Fruit fly (Drosophila melanogaster) whole organism, embryonic: ENCODE results near the gene MTPAP.

ENCODE experiments used
- Adf1 ChIP-seq: fragments of 200-800 bp; sonication (Bioruptor generic); IDR thresholded peaks from 2 replicates; pipeline ENCODE4 v1.3.6; 2022; ENCODE audit warnings: missing biosample characterization, missing genetic modification characterization
- BEAF-32 ChIP-seq: fragments of 200-800 bp; sonication (Bioruptor generic); optimal IDR thresholded peaks from 3 replicates; lab custom pipeline; 2017; ENCODE audit warnings: missing biosample characterization, missing genetic modification characterization, mild to moderate bottlenecking, moderate library complexity, missing genetic modification reagents
- Bgb ChIP-seq: fragments of 200-800 bp; sonication (Bioruptor generic); IDR thresholded peaks from 2 replicates; pipeline ENCODE4 v1.3.6; 2022; ENCODE audit warnings: missing biosample characterization, missing genetic modification characterization; ENCODE audit not compliant: partially characterized antibody
- C15 ChIP-seq: fragments of 200-800 bp; sonication (Bioruptor generic); IDR thresholded peaks from 3 replicates; pipeline ENCODE4 v1.3.6; 2022; ENCODE audit warnings: missing biosample characterization, missing genetic modification characterization
- CG1024 ChIP-seq: fragments of 200-800 bp; sonication (Bioruptor generic); IDR thresholded peaks from 2 replicates; pipeline ENCODE4 v1.3.6; 2022; ENCODE audit warnings: missing biosample characterization, missing genetic modification characterization
- CG10274 ChIP-seq: fragments of 200-800 bp; sonication (Bioruptor generic); optimal IDR thresholded peaks from 3 replicates; lab custom pipeline; 2017; ENCODE audit warnings: missing biosample characterization, mild to moderate bottlenecking, missing genetic modification characterization
- CG11085 ChIP-seq: fragments of 200-800 bp; sonication (Bioruptor generic); IDR thresholded peaks from 2 replicates; pipeline ENCODE4 v1.3.6; 2022; ENCODE audit warnings: missing biosample characterization, missing genetic modification characterization
- CG12155 ChIP-seq: fragments of 200-800 bp; sonication (Bioruptor generic); optimal IDR thresholded peaks from 3 replicates; lab custom pipeline; 2016; ENCODE audit warnings: missing biosample characterization, missing genetic modification characterization
- CG12219 ChIP-seq: fragments of 200-800 bp; sonication (Bioruptor generic); optimal IDR thresholded peaks from 3 replicates; lab custom pipeline; 2018; ENCODE audit warnings: missing biosample characterization, mild to moderate bottlenecking, missing genetic modification characterization
- CG12299 ChIP-seq: fragments of 200-800 bp; sonication (Bioruptor generic); optimal IDR thresholded peaks from 2 replicates; lab custom pipeline; 2018; ENCODE audit warnings: missing biosample characterization, mild to moderate bottlenecking, missing genetic modification characterization
- CG16815 ChIP-seq: fragments of 200-800 bp; sonication (Bioruptor generic); optimal IDR thresholded peaks from 3 replicates; lab custom pipeline; 2017; ENCODE audit warnings: missing biosample characterization, mild to moderate bottlenecking, missing genetic modification characterization
- CG17568 ChIP-seq: fragments of 200-800 bp; sonication (Bioruptor generic); optimal IDR thresholded peaks from 2 replicates; lab custom pipeline; 2018; ENCODE audit warnings: missing biosample characterization, mild to moderate bottlenecking, missing genetic modification characterization, moderate library complexity
- CG18262 ChIP-seq: fragments of 200-800 bp; optimal IDR thresholded peaks from 3 replicates; lab custom pipeline; 2019; ENCODE audit warnings: missing biosample characterization, mild to moderate bottlenecking, missing genetic modification characterization, moderate library complexity
- CG1832 ChIP-seq: fragments of 200-800 bp; sonication (Bioruptor generic); optimal IDR thresholded peaks from 2 replicates; lab custom pipeline; 2017; ENCODE audit warnings: missing biosample characterization, mild to moderate bottlenecking, missing genetic modification characterization, inconsistent platforms
- CG2116 ChIP-seq: fragments of 200-800 bp; sonication (Bioruptor generic); optimal IDR thresholded peaks from 3 replicates; lab custom pipeline; 2018; ENCODE audit warnings: missing biosample characterization, mild to moderate bottlenecking, missing genetic modification characterization
- CG2202 ChIP-seq: fragments of 200-800 bp; sonication (Bioruptor generic); optimal IDR thresholded peaks from 2 replicates; lab custom pipeline; 2018; ENCODE audit warnings: missing biosample characterization, mild to moderate bottlenecking, missing genetic modification characterization
- CG30403 ChIP-seq: fragments of 200-800 bp; sonication (Bioruptor generic); optimal IDR thresholded peaks from 3 replicates; lab custom pipeline; 2016; ENCODE audit warnings: missing biosample characterization, missing genetic modification characterization
- CG32532 ChIP-seq: fragments of 200-800 bp; sonication (Bioruptor generic); IDR thresholded peaks from 2 replicates; pipeline ENCODE4 v1.3.6; 2022; ENCODE audit warnings: missing biosample characterization, missing genetic modification characterization
- CTCF ChIP-seq: fragments of 200-800 bp; sonication (Bioruptor generic); optimal IDR thresholded peaks from 2 replicates; lab custom pipeline; 2017; ENCODE audit warnings: missing biosample characterization, mild to moderate bottlenecking, missing genetic modification characterization, moderate library complexity
- D19A ChIP-seq: fragments of 200-800 bp; optimal IDR thresholded peaks from 3 replicates; lab custom pipeline; 2019; ENCODE audit warnings: missing biosample characterization, mild to moderate bottlenecking, missing genetic modification characterization, moderate library complexity
- Dip3 ChIP-seq: fragments of 200-800 bp; sonication (Bioruptor generic); optimal IDR thresholded peaks from 3 replicates; lab custom pipeline; 2016; ENCODE audit warnings: missing biosample characterization, missing genetic modification characterization
- E2f2 ChIP-seq: fragments of 200-800 bp; sonication (Bioruptor generic); IDR thresholded peaks from 2 replicates; pipeline ENCODE4 v1.3.6; 2022; ENCODE audit warnings: missing biosample characterization, missing genetic modification characterization
- Hr78 ChIP-seq, 2 experiments: fragments of 200-800 bp in 1 of 2; fragments of >200 bp in 1 of 2; sonication (Bioruptor generic) in 1 of 2; optimal IDR thresholded peaks; 2 replicates each; lab custom pipeline; 2017 to 2019; ENCODE audit warnings: missing biosample characterization in 2 of 2, missing genetic modification characterization in 2 of 2, mild to moderate bottlenecking in 1 of 2, moderate library complexity in 1 of 2
- Lpt ChIP-seq: fragments of >200 bp; optimal IDR thresholded peaks from 2 replicates; lab custom pipeline; 2018; ENCODE audit warnings: missing biosample characterization, missing genetic modification characterization
- Ssrp ChIP-seq: fragments of 200-800 bp; sonication (Bioruptor generic); optimal IDR thresholded peaks from 2 replicates; lab custom pipeline; 2018; ENCODE audit warnings: missing biosample characterization, mild to moderate bottlenecking, missing genetic modification characterization, moderate library complexity
- Xbp1 ChIP-seq: fragments of 200-800 bp; sonication (Bioruptor generic); optimal IDR thresholded peaks from 3 replicates; lab custom pipeline; 2016; ENCODE audit warnings: missing biosample characterization, mild to moderate bottlenecking, missing genetic modification characterization
- abd-A ChIP-seq: fragments of 200-800 bp; sonication (Bioruptor generic); optimal IDR thresholded peaks from 3 replicates; lab custom pipeline; 2019; ENCODE audit warnings: missing biosample characterization, mild to moderate bottlenecking, missing genetic modification characterization, moderate library complexity
- caup ChIP-seq: fragments of 200-800 bp; sonication (Bioruptor generic); optimal IDR thresholded peaks from 3 replicates; lab custom pipeline; 2017; ENCODE audit warnings: missing biosample characterization, mild to moderate bottlenecking, missing genetic modification characterization, moderate library complexity; ENCODE audit not compliant: severe bottlenecking
- chif ChIP-seq, 2 experiments: fragments of 200-800 bp; sonication (Bioruptor generic); optimal IDR thresholded peaks; 3 replicates each; lab custom pipeline; 2016; ENCODE audit warnings: missing biosample characterization in 2 of 2, missing genetic modification characterization in 2 of 2
- chn ChIP-seq: fragments of 200-800 bp; sonication (Bioruptor generic); optimal IDR thresholded peaks from 2 replicates; lab custom pipeline; 2016; ENCODE audit warnings: missing biosample characterization, missing genetic modification characterization
- en ChIP-seq: fragments of 200-800 bp; sonication (Bioruptor generic); optimal IDR thresholded peaks from 2 replicates; lab custom pipeline; 2016; ENCODE audit warnings: missing biosample characterization, missing genetic modification characterization
- eve ChIP-seq, 2 experiments: fragments of >200 bp; optimal IDR thresholded peaks; 2 replicates each; lab custom pipeline; 2017; ENCODE audit warnings: missing biosample characterization in 2 of 2, missing genetic modification characterization in 2 of 2
- exex ChIP-seq: fragments of 200-800 bp; sonication (Bioruptor generic); optimal IDR thresholded peaks from 4 replicates; lab custom pipeline; 2018; ENCODE audit warnings: missing biosample characterization, mild to moderate bottlenecking, missing genetic modification characterization, moderate library complexity
- her ChIP-seq: fragments of 200-800 bp; sonication (Bioruptor generic); optimal IDR thresholded peaks from 2 replicates; lab custom pipeline; 2016; ENCODE audit warnings: missing biosample characterization, missing genetic modification characterization
- jumu ChIP-seq: fragments of 200-800 bp; sonication (Bioruptor generic); optimal IDR thresholded peaks from 3 replicates; lab custom pipeline; 2016; ENCODE audit warnings: missing biosample characterization, missing genetic modification characterization
- lmd ChIP-seq: fragments of 200-800 bp; sonication (Bioruptor generic); IDR thresholded peaks from 2 replicates; pipeline ENCODE4 v1.3.6; 2022; ENCODE audit warnings: missing biosample characterization, missing genetic modification characterization
- lov ChIP-seq, 2 experiments: fragments of 200-800 bp in 1 of 2; fragments of >200 bp in 1 of 2; sonication (Bioruptor generic) in 1 of 2; IDR thresholded peaks in 1 of 2; optimal IDR thresholded peaks in 1 of 2; 2 replicates in 1 of 2; 3 replicates in 1 of 2; pipeline versions ENCODE4 v1.3.6 to Lab custom; 2017 to 2022; ENCODE audit warnings: missing biosample characterization in 1 of 2, missing genetic modification characterization in 1 of 2
- org-1 ChIP-seq: fragments of 200-800 bp; sonication (Bioruptor generic); optimal IDR thresholded peaks from 2 replicates; lab custom pipeline; 2017; ENCODE audit warnings: missing biosample characterization, missing genetic modification characterization
- phol ChIP-seq: fragments of 200-800 bp; sonication (Bioruptor generic); optimal IDR thresholded peaks from 3 replicates; lab custom pipeline; 2018; ENCODE audit warnings: missing biosample characterization, mild to moderate bottlenecking, missing genetic modification characterization, moderate library complexity
- ranshi ChIP-seq: fragments of 200-800 bp; sonication (Bioruptor generic); IDR thresholded peaks from 2 replicates; pipeline ENCODE4 v1.3.6; 2022; ENCODE audit warnings: missing biosample characterization, missing genetic modification characterization
- sc ChIP-seq, 3 experiments: fragments of >200 bp in 2 of 3; fragments of 200-800 bp in 1 of 3; sonication (Bioruptor generic) in 1 of 3; optimal IDR thresholded peaks; 2 replicates in 2 of 3; 3 replicates in 1 of 3; lab custom pipeline; 2017; ENCODE audit warnings: mild to moderate bottlenecking in 1 of 3, missing biosample characterization in 1 of 3, missing genetic modification characterization in 1 of 3, missing genetic modification reagents in 1 of 3
- tio ChIP-seq: fragments of 200-800 bp; sonication (Bioruptor generic); optimal IDR thresholded peaks from 2 replicates; lab custom pipeline; 2017; ENCODE audit warnings: missing biosample characterization, missing genetic modification characterization, inconsistent platforms
- tup ChIP-seq: fragments of 200-800 bp; sonication (Bioruptor generic); optimal IDR thresholded peaks from 2 replicates; lab custom pipeline; 2016; ENCODE audit warnings: missing biosample characterization, mild to moderate bottlenecking, missing genetic modification characterization, moderate library complexity
- twi ChIP-seq: fragments of 200-800 bp; optimal IDR thresholded peaks from 2 replicates; lab custom pipeline; 2019; ENCODE audit warnings: missing biosample characterization, mild to moderate bottlenecking, missing genetic modification characterization, moderate library complexity
- vfl ChIP-seq: fragments of 200-800 bp; sonication (Bioruptor generic); optimal IDR thresholded peaks from 2 replicates; lab custom pipeline; 2016; ENCODE audit warnings: missing biosample characterization, missing genetic modification characterization
- wor ChIP-seq: fragments of 200-800 bp; sonication (Bioruptor generic); IDR thresholded peaks from 2 replicates; pipeline ENCODE4 v1.3.6; 2022; ENCODE audit warnings: missing biosample characterization, missing genetic modification characterization
- z ChIP-seq: fragments of 200-800 bp; sonication (Bioruptor generic); IDR thresholded peaks from 3 replicates; pipeline ENCODE4 v1.3.6; 2022; ENCODE audit warnings: missing biosample characterization, missing genetic modification characterization
- zen2 ChIP-seq: fragments of 200-800 bp; sonication (Bioruptor generic); IDR thresholded peaks from 3 replicates; pipeline ENCODE4 v1.3.6; 2022; ENCODE audit warnings: missing biosample characterization, missing genetic modification characterization; ENCODE audit not compliant: partially characterized antibody
- zfh1 ChIP-seq: fragments of 200-800 bp; sonication (Bioruptor generic); IDR thresholded peaks from 3 replicates; pipeline ENCODE4 v1.3.6; 2022; ENCODE audit warnings: missing biosample characterization, missing genetic modification characterization

MTPAP gene

dm6 chrX:1398455-1399055 lies 49.4 kb upstream of the MTPAP start (continued):
- peak; percentile 74 for TF ChIP-seq CG16815 (GFP tag; lab: Kevin White, UChicago)
- no peak for TF ChIP-seq CG1832 (GFP tag; lab: Kevin White, UChicago)
- no peak for TF ChIP-seq tio
- TF ChIP-seq exex = no peak
- peak; percentile 64; the same call in 1 of the 2 replicates for TF ChIP-seq ranshi (GFP tag; lab: Robert Waterston, UW)
- TF ChIP-seq z (GFP tag; lab: Robert Waterston, UW) = no peak
- peak; percentile 11 to 72 for TF ChIP-seq chif (GFP tag; optimal IDR thresholded peaks at IDR 0.05; lab: Kevin White, UChicago)
- TF ChIP-seq lmd (GFP tag; lab: Robert Waterston, UW) = peak; percentile 79
- TF ChIP-seq sc (optimal IDR thresholded peaks at IDR 0.05; lab: Kevin White, UChicago) = no peak
- TF ChIP-seq sc (GFP tag; optimal IDR thresholded peaks at IDR 0.05; lab: Kevin White, UChicago) = no peak
- no peak for TF ChIP-seq Bgb (GFP tag; lab: Robert Waterston, UW)
- no peak for TF ChIP-seq Adf1 (GFP tag; lab: Robert Waterston, UW)
- peak; percentile 62 for TF ChIP-seq phol
- peak; percentile 58 for TF ChIP-seq CG32532
- no peak for TF ChIP-seq CG2202 (tag; lab: Kevin White, UChicago)
- TF ChIP-seq CG1024 (GFP tag; lab: Robert Waterston, UW) = no peak
- TF ChIP-seq C15 (GFP tag; lab: Robert Waterston, UW) = peak; percentile 29; the same call in 1 of the 3 replicates
- no peak for TF ChIP-seq twi (tag; lab: Kevin White, UChicago)
- no peak for TF ChIP-seq CG12299 (tag; lab: Kevin White, UChicago)
- TF ChIP-seq wor (GFP tag; lab: Robert Waterston, UW) = peak; percentile 47; the same call in 1 of the 2 replicates
- TF ChIP-seq eve (GFP tag; optimal IDR thresholded peaks at IDR 0.05; lab: Kevin White, UChicago) = no peak
- peak; percentile 66 for TF ChIP-seq caup
- peak; percentile 75 for TF ChIP-seq CG30403 (GFP tag; lab: Kevin White, UChicago)
- TF ChIP-seq CTCF (GFP tag; lab: Kevin White, UChicago) = no peak
- TF ChIP-seq zfh1 (GFP tag; lab: Robert Waterston, UW) = peak; percentile 76; the same call in 2 of the 3 replicates
- TF ChIP-seq Xbp1 (GFP tag; lab: Kevin White, UChicago) = peak; percentile 63
- no peak for TF ChIP-seq Lpt (GFP tag; lab: Kevin White, UChicago)
- no peak for TF ChIP-seq lov (optimal IDR thresholded peaks at IDR 0.05; lab: Kevin White, UChicago)
- 0 out of 3 replicates have a peak, but pooled peaks have one; percentile 47 for TF ChIP-seq lov (GFP tag; IDR thresholded peaks at IDR 0.05; lab: Robert Waterston, UW)
- TF ChIP-seq tup (GFP tag; lab: Kevin White, UChicago) = no peak
- peak; percentile 60 for TF ChIP-seq Ssrp (tag; lab: Kevin White, UChicago)
- peak; percentile 50 for TF ChIP-seq CG12219 (GFP tag; lab: Kevin White, UChicago)
- TF ChIP-seq Hr78 (GFP tag; optimal IDR thresholded peaks at IDR 0.05; lab: Kevin White, UChicago) = no peak
- no peak for TF ChIP-seq CG17568 (GFP tag; lab: Kevin White, UChicago)
- TF ChIP-seq CG2116 = no peak
- TF ChIP-seq D19A (tag; lab: Kevin White, UChicago) = peak; percentile 36
- peak; percentile 11 for TF ChIP-seq jumu
- TF ChIP-seq zen2 (GFP tag; lab: Robert Waterston, UW) = no peak
- peak; percentile 26 for TF ChIP-seq en
- TF ChIP-seq chn (GFP tag; lab: Kevin White, UChicago) = peak; percentile 11
- 0 out of 2 replicates have a peak, but pooled peaks have one; percentile 44 for TF ChIP-seq CG11085 (GFP tag; lab: Robert Waterston, UW)
- TF ChIP-seq Dip3 (GFP tag; lab: Kevin White, UChicago) = peak; percentile 53
- TF ChIP-seq vfl (GFP tag; lab: Kevin White, UChicago) = no peak
- peak; percentile 63 for TF ChIP-seq CG12155 (GFP tag; lab: Kevin White, UChicago)
- peak; percentile 51 for TF ChIP-seq CG18262 (tag; lab: Kevin White, UChicago)
- peak; percentile 45; the same call in 1 of the 2 replicates for TF ChIP-seq E2f2
- TF ChIP-seq abd-A (tag; lab: Kevin White, UChicago) = peak; percentile 81
- peak; percentile 61 for TF ChIP-seq org-1 (GFP tag; lab: Kevin White, UChicago)
- TF ChIP-seq her = no peak
- TF ChIP-seq CG10274 (GFP tag; lab: Kevin White, UChicago) = peak; percentile 4
- no peak for TF ChIP-seq BEAF-32 (GFP tag; lab: Kevin White, UChicago)
